Fruit fly (Drosophila melanogaster): ENCODE results near the gene CG4213.

The CG4213 gene

dm6 chr2L:357556-358130, 44.4 kb downstream of the CG4213 start, which contains the start of gene Ent1 (continued):
- TF ChIP-seq Dip3 (GFP tag; optimal IDR thresholded peaks at IDR 0.05): no peak
- TF ChIP-seq en (GFP tag; optimal IDR thresholded peaks at IDR 0.05): no peak
- TF ChIP-seq CG6175 (GFP tag; IDR thresholded peaks at IDR 0.05): no peak
- TF ChIP-seq Bgb (GFP tag; IDR thresholded peaks at IDR 0.05; ENCODE audit: partially characterized antibody): no peak
- no peak for TF ChIP-seq sug (tag; optimal IDR thresholded peaks at IDR 0.05)
- TF ChIP-seq lov (optimal IDR thresholded peaks at IDR 0.05): no peak
- no peak for TF ChIP-seq lov (GFP tag; IDR thresholded peaks at IDR 0.05)
- no peak for TF ChIP-seq slou (GFP tag; optimal IDR thresholded peaks at IDR 0.05)
- no peak for TF ChIP-seq CG34376 (GFP tag; optimal IDR thresholded peaks at IDR 0.05)
- TF ChIP-seq CG6272 (GFP tag; IDR thresholded peaks at IDR 0.05): no peak
- TF ChIP-seq phol (tag; optimal IDR thresholded peaks at IDR 0.05): peak; percentile 3
- TF ChIP-seq CG11695 (GFP tag; IDR thresholded peaks at IDR 0.05): no peak
- TF ChIP-seq MBD-R2 (GFP tag; IDR thresholded peaks at IDR 0.05): no peak
- TF ChIP-seq sens-2 (GFP tag; IDR thresholded peaks at IDR 0.05): no peak
- no peak for TF ChIP-seq CG9215 (GFP tag; IDR thresholded peaks at IDR 0.05)
- no peak for TF ChIP-seq CG17612 (GFP tag; IDR thresholded peaks at IDR 0.05)
- no peak for TF ChIP-seq CG2889 (GFP tag; IDR thresholded peaks at IDR 0.05)
- TF ChIP-seq CG6813 (GFP tag; optimal IDR thresholded peaks at IDR 0.05): no peak
- TF ChIP-seq Hsf (GFP tag; optimal IDR thresholded peaks at IDR 0.05): no peak
- TF ChIP-seq pros (GFP tag; optimal IDR thresholded peaks at IDR 0.05): no peak
- no peak for TF ChIP-seq row (GFP tag; IDR thresholded peaks at IDR 0.05)
- peak; percentile 14 for TF ChIP-seq CG17829 (tag; optimal IDR thresholded peaks at IDR 0.05)
- peak; percentile 28 for TF ChIP-seq Jarid2 (GFP tag; optimal IDR thresholded peaks at IDR 0.05)
- no peak for TF ChIP-seq lbe (GFP tag; optimal IDR thresholded peaks at IDR 0.05)
- TF ChIP-seq CG1647 (GFP tag; optimal IDR thresholded peaks at IDR 0.05): no peak
- TF ChIP-seq CG31365 (tag; optimal IDR thresholded peaks at IDR 0.05): no peak
- no peak for TF ChIP-seq Hr3 (GFP tag; optimal IDR thresholded peaks at IDR 0.05)
- TF ChIP-seq CG2120 (GFP tag; optimal IDR thresholded peaks at IDR 0.05): peak; percentile 19
- TF ChIP-seq crc (GFP tag; optimal IDR thresholded peaks at IDR 0.05): no peak
- no peak for TF ChIP-seq Dek (tag; optimal IDR thresholded peaks at IDR 0.05)
- no peak for TF ChIP-seq Sry-β (GFP tag; optimal IDR thresholded peaks at IDR 0.05)
- peak; percentile 26 for TF ChIP-seq pho (GFP tag; optimal IDR thresholded peaks at IDR 0.05)
- no peak for TF ChIP-seq Taf1 (GFP tag; IDR thresholded peaks at IDR 0.05)
- no peak for TF ChIP-seq CG11085 (GFP tag; IDR thresholded peaks at IDR 0.05)
- no peak for TF ChIP-seq pita (GFP tag; optimal IDR thresholded peaks at IDR 0.05)
- TF ChIP-seq cg (GFP tag; optimal IDR thresholded peaks at IDR 0.05): peak; percentile 76
- TF ChIP-seq Doc2 (GFP tag; IDR thresholded peaks at IDR 0.05): no peak
- peak; percentile 42 for TF ChIP-seq sd (tag; optimal IDR thresholded peaks at IDR 0.05)
- no peak for TF ChIP-seq dati (GFP tag; IDR thresholded peaks at IDR 0.05)
- TF ChIP-seq CkIIα-i1 (GFP tag; IDR thresholded peaks at IDR 0.05): no peak
- peak; percentile 100 for TF ChIP-seq trem (tag; optimal IDR thresholded peaks at IDR 0.05)
- no peak for TF ChIP-seq unpg (GFP tag; optimal IDR thresholded peaks at IDR 0.05)
- no peak for TF ChIP-seq CG8924 (tag; optimal IDR thresholded peaks at IDR 0.05)
- peak; percentile 18 for TF ChIP-seq grn (GFP tag; optimal IDR thresholded peaks at IDR 0.05)
- no peak for TF ChIP-seq Adf1 (GFP tag; IDR thresholded peaks at IDR 0.05)
- peak; percentile 56 for TF ChIP-seq abd-A (tag; optimal IDR thresholded peaks at IDR 0.05)
- peak; percentile 77 for TF ChIP-seq CG4617 (GFP tag; optimal IDR thresholded peaks at IDR 0.05; ENCODE audit: borderline replicate concordance)
- no peak for TF ChIP-seq CG12219 (GFP tag; optimal IDR thresholded peaks at IDR 0.05)
- no peak for TF ChIP-seq CG13287 (GFP tag; IDR thresholded peaks at IDR 0.05; ENCODE audit: partially characterized antibody)
- TF ChIP-seq CG33213 (GFP tag; optimal IDR thresholded peaks at IDR 0.05): peak; percentile 32
- no peak for TF ChIP-seq crol (GFP tag; IDR thresholded peaks at IDR 0.05)
- no peak for TF ChIP-seq CG10959 (GFP tag; IDR thresholded peaks at IDR 0.05)

All from whole organism, embryonic.